Worm (Caenorhabditis elegans) whole organism, L4 larva: ENCODE measurements around the gene srz-101.

Experiments used
- aly-2 ChIP-seq: sonication (generic microtip); optimal IDR thresholded peaks from 2 replicates; lab custom pipeline; 2018; ENCODE audit warnings: missing biosample characterization, missing genetic modification characterization
- egl-27 ChIP-seq: sonication (generic microtip); optimal IDR thresholded peaks from 3 replicates; lab custom pipeline; 2017; ENCODE audit warnings: missing biosample characterization, missing genetic modification reagents, missing genetic modification characterization
- lin-29 ChIP-seq: fragments of 200-800 bp; sonication (Bioruptor generic); IDR thresholded peaks from 2 replicates; pipeline ENCODE4 v1.3.6; 2022; ENCODE audit warnings: missing genetic modification reagents, missing genetic modification characterization, missing compliant biosample characterization
- lir-3 ChIP-seq: sonication (generic microtip); optimal IDR thresholded peaks from 2 replicates; lab custom pipeline; 2016; ENCODE audit warnings: mild to moderate bottlenecking, missing genetic modification characterization, missing compliant biosample characterization
- php-3 ChIP-seq: fragments of 200-800 bp; sonication (Bioruptor generic); IDR thresholded peaks from 2 replicates; pipeline ENCODE4 v1.3.6; 2022; ENCODE audit warnings: missing genetic modification reagents, missing genetic modification characterization, missing compliant biosample characterization
- sdz-12 ChIP-seq: fragments of 200-800 bp; sonication (Bioruptor generic); optimal IDR thresholded peaks from 2 replicates; lab custom pipeline; 2018; ENCODE audit warnings: mild to moderate bottlenecking, missing genetic modification characterization, missing compliant biosample characterization
- unc-62 ChIP-seq, 3 experiments: fragments of 150-350 bp in 1 of 3; sonication (generic microtip); optimal IDR thresholded peaks in 2 of 3; peaks in 1 of 3; 1 replicate in 1 of 3; 2 replicates in 2 of 3; lab custom pipeline; 2014 to 2017; ENCODE audit warnings: missing biosample characterization in 3 of 3, missing genetic modification characterization in 3 of 3, missing genetic modification reagents in 3 of 3, missing genotype in 1 of 3

DNA sequence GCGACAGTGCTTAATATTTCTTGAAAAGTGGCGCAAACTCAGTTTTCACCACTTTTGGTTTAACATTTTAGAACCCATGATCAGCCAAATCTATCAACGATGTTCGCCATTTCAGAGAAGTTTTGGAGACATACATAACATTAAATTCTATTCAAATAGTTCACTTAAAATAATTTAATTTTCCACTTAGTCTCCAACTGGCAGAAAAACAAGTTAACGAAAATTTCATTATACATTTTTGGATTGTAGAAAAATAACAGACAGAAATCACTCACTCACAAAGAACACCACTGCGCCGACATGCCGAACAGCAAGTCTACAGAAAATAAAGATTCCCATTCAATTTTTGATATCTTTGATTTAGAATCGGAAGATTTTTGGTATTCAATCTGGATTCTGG lies 14.7 kb upstream of the srz-101 start, which contains the start of gene srw-44:
- TF ChIP-seq php-3 (GFP tag; lab: Robert Waterston, UW) (no peak), lin-29 (GFP tag; lab: Robert Waterston, UW) (no peak), aly-2 (tag; lab: Kevin White, UChicago) (no peak), egl-27 (tag; lab: Kevin White, UChicago) (no peak), lir-3 (tag; lab: Kevin White, UChicago) (no peak), sdz-12 (GFP tag; lab: Kevin White, UChicago) (no peak), unc-62 (GFP tag; optimal IDR thresholded peaks at IDR 0.05 in 1 of 2; lab: Kevin White, UChicago) (peak in 1 of 2 experiments; percentile 58), unc-62 (tag; optimal IDR thresholded peaks at IDR 0.05; lab: Kevin White, UChicago) (no peak)
